Fruit fly (Drosophila melanogaster): Measurements from ENCODE around the gene Wnk.

The Wnk gene

DNA sequence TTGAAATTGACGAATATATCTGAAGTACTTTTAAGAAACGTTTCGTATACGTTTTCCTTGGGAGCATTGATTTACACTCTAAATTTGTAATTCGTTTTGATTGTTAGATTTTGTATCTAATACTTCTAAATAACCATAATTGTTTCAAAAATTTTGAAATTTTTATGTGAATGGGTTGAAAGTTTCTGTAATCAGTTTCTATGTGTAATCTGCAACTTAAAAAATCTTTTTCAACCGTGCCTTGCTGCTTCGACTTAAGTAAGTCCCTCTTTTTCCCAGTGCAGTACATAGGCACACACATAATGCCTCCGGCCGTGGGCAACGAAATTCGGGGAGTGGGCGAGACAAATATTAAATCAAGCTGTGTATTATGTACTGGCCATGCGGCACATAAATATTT is 30.7 kb upstream of the Wnk start (continued):
- TF ChIP-seq Atf-2 (GFP tag; optimal IDR thresholded peaks at IDR 0.05) (no peak), CG16813 (GFP tag; IDR thresholded peaks at IDR 0.05; ENCODE audit: partially characterized antibody) (no peak), jigr1 (GFP tag; IDR thresholded peaks at IDR 0.05) (no peak), nom (GFP tag; optimal IDR thresholded peaks at IDR 0.05) (no peak), CG2889 (GFP tag; IDR thresholded peaks at IDR 0.05) (no peak), CG31388 (GFP tag; optimal IDR thresholded peaks at IDR 0.05) (no peak), vnd (GFP tag; IDR thresholded peaks at IDR 0.05; ENCODE audit: partially characterized antibody) (no peak), Chrac-16 (GFP tag; optimal IDR thresholded peaks at IDR 0.05) (no peak), CG3726 (GFP tag; IDR thresholded peaks at IDR 0.05) (no peak), Hsf (GFP tag; optimal IDR thresholded peaks at IDR 0.05) (no peak), pan (optimal IDR thresholded peaks at IDR 0.05) (no peak), pan (GFP tag; optimal IDR thresholded peaks at IDR 0.05 in 1 of 2, IDR thresholded peaks at IDR 0.05 in 1 of 2) (peak in 1 of 2 experiments; percentile 42), NC2β (GFP tag; optimal IDR thresholded peaks at IDR 0.05) (no peak), Drgx (GFP tag; IDR thresholded peaks at IDR 0.05) (no peak), so (GFP tag; IDR thresholded peaks at IDR 0.05) (no peak), CG2202 (tag; optimal IDR thresholded peaks at IDR 0.05) (no peak), CG15601 (tag; optimal IDR thresholded peaks at IDR 0.05) (no peak), CG2712 (tag; optimal IDR thresholded peaks at IDR 0.05) (peak; percentile 44), ttk (GFP tag; IDR thresholded peaks at IDR 0.05) (0 out of 2 replicates have a peak, but pooled peaks have one; percentile 13), CG11504 (tag; optimal IDR thresholded peaks at IDR 0.05) (no peak), luna (GFP tag; optimal IDR thresholded peaks at IDR 0.05) (no peak), Vsx1 (GFP tag; optimal IDR thresholded peaks at IDR 0.05) (no peak), bbx (GFP tag; IDR thresholded peaks at IDR 0.05; ENCODE audit: partially characterized antibody) (no peak), chif (GFP tag; optimal IDR thresholded peaks at IDR 0.05) (peak in 1 of 2 experiments; percentile 14), CG6765 (GFP tag; optimal IDR thresholded peaks at IDR 0.05) (no peak), CG10979 (tag; optimal IDR thresholded peaks at IDR 0.05) (peak; percentile 60), pfk (GFP tag; optimal IDR thresholded peaks at IDR 0.05) (no peak), tio (GFP tag; optimal IDR thresholded peaks at IDR 0.05) (peak; percentile 29), dmrt11E (tag; optimal IDR thresholded peaks at IDR 0.05) (peak; percentile 50), Doc3 (GFP tag; IDR thresholded peaks at IDR 0.05; ENCODE audit: partially characterized antibody) (no peak), CG9932 (GFP tag; IDR thresholded peaks at IDR 0.05) (no peak), sim (GFP tag; IDR thresholded peaks at IDR 0.05) (no peak), Camta (GFP tag; optimal IDR thresholded peaks at IDR 0.05) (no peak), sisA (GFP tag; IDR thresholded peaks at IDR 0.05) (peak; percentile 15; the same call in 1 of the 2 replicates), wek (GFP tag; optimal IDR thresholded peaks at IDR 0.05) (no peak), CG16779 (GFP tag; IDR thresholded peaks at IDR 0.05) (no peak), gcm2 (GFP tag; optimal IDR thresholded peaks at IDR 0.05) (no peak), CG30431 (GFP tag; optimal IDR thresholded peaks at IDR 0.05) (no peak), CG7963 (GFP tag; IDR thresholded peaks at IDR 0.05; ENCODE audit: partially characterized antibody) (no peak), Usf (GFP tag; optimal IDR thresholded peaks at IDR 0.05) (no peak), Pdp1 (GFP tag; optimal IDR thresholded peaks at IDR 0.05) (peak in 1 of 2 experiments; percentile 22), p53 (GFP tag; optimal IDR thresholded peaks at IDR 0.05) (no peak), CG10147 (GFP tag; optimal IDR thresholded peaks at IDR 0.05) (no peak), CG5953 (GFP tag; IDR thresholded peaks at IDR 0.05) (no peak), Nf-YA (GFP tag; IDR thresholded peaks at IDR 0.05) (no peak), lola (GFP tag; optimal IDR thresholded peaks at IDR 0.05) (peak in 1 of 3 experiments; percentile 53), CG9797 (GFP tag; optimal IDR thresholded peaks at IDR 0.05) (no peak), dimm (GFP tag; IDR thresholded peaks at IDR 0.05) (no peak), CG6254 (GFP tag; optimal IDR thresholded peaks at IDR 0.05) (no peak), CG16863 (GFP tag; optimal IDR thresholded peaks at IDR 0.05) (peak; percentile 24), CG3995 (GFP tag; optimal IDR thresholded peaks at IDR 0.05) (no peak)
